Fruit fly (Drosophila melanogaster): Measurements from ENCODE around the gene MnM.
A peak's percentile ranks its signal among the peaks of the same experiment; 100 is the strongest.

MnM gene

dm6 chr3L:3143383-3143962 lies 34.9 kb downstream of the MnM start, which contains the start of the genes CG11537 and Alg2 (continued):
- TF ChIP-seq salm (tag; optimal IDR thresholded peaks at IDR 0.05) (no peak), al (GFP tag; IDR thresholded peaks at IDR 0.05) (no peak), croc (GFP tag; conservative IDR thresholded peaks at IDR 0.05) (no peak), CG15269 (tag; optimal IDR thresholded peaks at IDR 0.05) (peak; percentile 26), ato (GFP tag; IDR thresholded peaks at IDR 0.05; ENCODE audit: partially characterized antibody) (no peak), usp (GFP tag; optimal IDR thresholded peaks at IDR 0.05) (no peak), sens-2 (GFP tag; IDR thresholded peaks at IDR 0.05) (no peak), yki (optimal IDR thresholded peaks at IDR 0.05) (no peak), CG11247 (GFP tag; IDR thresholded peaks at IDR 0.05) (peak; percentile 36; the same call in 1 of the 2 replicates), Sox102F (GFP tag; optimal IDR thresholded peaks at IDR 0.05) (no peak), CG15601 (tag; optimal IDR thresholded peaks at IDR 0.05) (peak; percentile 32), CG31224 (GFP tag; IDR thresholded peaks at IDR 0.05) (no peak), CG9932 (GFP tag; IDR thresholded peaks at IDR 0.05) (peak; percentile 61), B-H1 (GFP tag; IDR thresholded peaks at IDR 0.05) (no peak), CG12104 (GFP tag; optimal IDR thresholded peaks at IDR 0.05) (no peak), cato (GFP tag; optimal IDR thresholded peaks at IDR 0.05; ENCODE audit: borderline replicate concordance) (no peak), Pdp1 (GFP tag; optimal IDR thresholded peaks at IDR 0.05) (peak in 1 of 2 experiments; percentile 19), bowl (GFP tag; IDR thresholded peaks at IDR 0.05) (no peak), CG30431 (GFP tag; optimal IDR thresholded peaks at IDR 0.05) (no peak), sens (GFP tag) (peak; percentile 56), CG1529 (GFP tag; optimal IDR thresholded peaks at IDR 0.05) (no peak), CG6689 (GFP tag; IDR thresholded peaks at IDR 0.05) (no peak), Fer1 (GFP tag; optimal IDR thresholded peaks at IDR 0.05) (no peak), Sox100B (GFP tag; optimal IDR thresholded peaks at IDR 0.05) (no peak), NK7.1 (GFP tag; optimal IDR thresholded peaks at IDR 0.05) (no peak), Nf-YB (GFP tag; optimal IDR thresholded peaks at IDR 0.05) (peak; percentile 33), chif (GFP tag; optimal IDR thresholded peaks at IDR 0.05) (no peak), NfI (GFP tag; optimal IDR thresholded peaks at IDR 0.05) (peak; percentile 4), CG32532 (GFP tag; IDR thresholded peaks at IDR 0.05) (peak; percentile 52), CG7786 (GFP tag; optimal IDR thresholded peaks at IDR 0.05) (no peak), CG14667 (GFP tag; IDR thresholded peaks at IDR 0.05) (no peak), CG17186 (GFP tag; optimal IDR thresholded peaks at IDR 0.05) (peak; percentile 24), Adf1 (GFP tag; IDR thresholded peaks at IDR 0.05) (no peak), NFAT (GFP tag; IDR thresholded peaks at IDR 0.05) (peak; percentile 23; the same call in 1 of the 2 replicates), Jarid2 (GFP tag; optimal IDR thresholded peaks at IDR 0.05) (no peak), ind (GFP tag; optimal IDR thresholded peaks at IDR 0.05) (no peak), CG4707 (GFP tag; optimal IDR thresholded peaks at IDR 0.05) (no peak), fu2 (GFP tag; optimal IDR thresholded peaks at IDR 0.05) (no peak), CG4424 (GFP tag; optimal IDR thresholded peaks at IDR 0.05) (peak; percentile 11), ro (GFP tag; IDR thresholded peaks at IDR 0.05) (no peak), tx (GFP tag; optimal IDR thresholded peaks at IDR 0.05) (no peak), H2.0 (GFP tag; IDR thresholded peaks at IDR 0.05) (0 out of 2 replicates have a peak, but pooled peaks have one; percentile 7), CG10543 (GFP tag; optimal IDR thresholded peaks at IDR 0.05) (no peak), Hr78 (GFP tag; optimal IDR thresholded peaks at IDR 0.05) (no peak), CG12236 (GFP tag; optimal IDR thresholded peaks at IDR 0.05) (no peak), CG4854 (GFP tag; optimal IDR thresholded peaks at IDR 0.05) (no peak), gfzf (GFP tag; optimal IDR thresholded peaks at IDR 0.05) (peak; percentile 69), schlank (tag; optimal IDR thresholded peaks at IDR 0.05) (no peak), CG18476 (GFP tag; optimal IDR thresholded peaks at IDR 0.05) (peak; percentile 12), crp (GFP tag; optimal IDR thresholded peaks at IDR 0.05) (peak in 1 of 2 experiments; percentile 80), CG31388 (GFP tag; optimal IDR thresholded peaks at IDR 0.05) (no peak)
